Fruit fly (Drosophila melanogaster) whole organism, pupa: Measurements from ENCODE around the gene Ent2.

Experiments used
- CG10348 ChIP-seq: fragments of 200-800 bp; sonication (Bioruptor generic); IDR thresholded peaks from 2 replicates; pipeline ENCODE4 v1.3.6; 2022; ENCODE audit warnings: missing biosample characterization, missing genetic modification characterization
- CG12605 ChIP-seq: fragments of 200-800 bp; sonication (Bioruptor generic); IDR thresholded peaks from 2 replicates; pipeline ENCODE4 v1.3.6; 2022; ENCODE audit warnings: missing biosample characterization, missing genetic modification characterization
- CG13204 ChIP-seq: fragments of 200-800 bp; sonication (Bioruptor generic); optimal IDR thresholded peaks from 2 replicates; lab custom pipeline; 2018; ENCODE audit warnings: missing biosample characterization, mild to moderate bottlenecking, missing genetic modification characterization, moderate library complexity
- CG14655 ChIP-seq: fragments of 200-800 bp; sonication (Bioruptor generic); optimal IDR thresholded peaks from 3 replicates; lab custom pipeline; 2017; ENCODE audit warnings: mild to moderate bottlenecking, missing biosample characterization, missing genetic modification reagents, missing genetic modification characterization
- CG15710 ChIP-seq: fragments of 200-800 bp; sonication (Bioruptor generic); optimal IDR thresholded peaks from 2 replicates; lab custom pipeline; 2018; ENCODE audit warnings: missing biosample characterization, mild to moderate bottlenecking, missing genetic modification characterization, moderate library complexity
- CG17806 ChIP-seq: fragments of 200-800 bp; sonication (Bioruptor generic); optimal IDR thresholded peaks from 2 replicates; lab custom pipeline; 2018; ENCODE audit warnings: missing biosample characterization, mild to moderate bottlenecking, missing genetic modification characterization, moderate library complexity
- CG32121 ChIP-seq: fragments of 200-800 bp; sonication (Bioruptor generic); IDR thresholded peaks from 2 replicates; pipeline ENCODE4 v1.3.6; 2022; ENCODE audit warnings: missing biosample characterization, missing genetic modification characterization
- CG34367 ChIP-seq: fragments of 200-800 bp; sonication (Bioruptor generic); optimal IDR thresholded peaks from 2 replicates; lab custom pipeline; 2018; ENCODE audit warnings: missing biosample characterization, mild to moderate bottlenecking, missing genetic modification characterization
- CG4496 ChIP-seq: fragments of 200-800 bp; sonication (Bioruptor generic); IDR thresholded peaks from 3 replicates; pipeline ENCODE4 v1.3.6; 2022; ENCODE audit warnings: missing biosample characterization, missing genetic modification characterization
- CG8159 ChIP-seq: fragments of 200-800 bp; sonication (Bioruptor generic); optimal IDR thresholded peaks from 3 replicates; lab custom pipeline; 2018; ENCODE audit warnings: missing biosample characterization, mild to moderate bottlenecking, missing genetic modification characterization, moderate library complexity
- CG8301 ChIP-seq: fragments of 200-800 bp; sonication (Bioruptor generic); optimal IDR thresholded peaks from 2 replicates; lab custom pipeline; 2018; ENCODE audit warnings: missing biosample characterization, mild to moderate bottlenecking, missing genetic modification characterization
- CG9948 ChIP-seq: fragments of 200-800 bp; sonication (Bioruptor generic); optimal IDR thresholded peaks from 2 replicates; lab custom pipeline; 2018; ENCODE audit warnings: missing biosample characterization, mild to moderate bottlenecking, missing genetic modification characterization, moderate library complexity
- D1 ChIP-seq: fragments of 200-800 bp; sonication (Bioruptor generic); optimal IDR thresholded peaks from 2 replicates; lab custom pipeline; 2018; ENCODE audit warnings: missing biosample characterization, mild to moderate bottlenecking, missing genetic modification characterization, moderate library complexity
- EcR ChIP-seq: fragments of 200-800 bp; sonication (Bioruptor generic); optimal IDR thresholded peaks from 3 replicates; lab custom pipeline; 2019; ENCODE audit warnings: missing biosample characterization, missing genetic modification characterization, mild to moderate bottlenecking, moderate library complexity, missing genetic modification reagents
- Ets98B ChIP-seq: fragments of 200-800 bp; sonication (Bioruptor generic); IDR thresholded peaks from 2 replicates; pipeline ENCODE4 v1.3.6; 2022; ENCODE audit warnings: missing biosample characterization, missing genetic modification characterization
- Pif1A ChIP-seq: fragments of 200-800 bp; sonication (Bioruptor generic); optimal IDR thresholded peaks from 3 replicates; lab custom pipeline; 2016; ENCODE audit warnings: missing biosample characterization, missing genetic modification characterization
- Pif1B ChIP-seq: fragments of 200-800 bp; sonication (Bioruptor generic); optimal IDR thresholded peaks from 3 replicates; lab custom pipeline; 2016; ENCODE audit warnings: missing biosample characterization, missing genetic modification characterization
- Snoo ChIP-seq: fragments of 200-800 bp; sonication (Bioruptor generic); optimal IDR thresholded peaks from 3 replicates; lab custom pipeline; 2017; ENCODE audit warnings: missing biosample characterization, mild to moderate bottlenecking, missing genetic modification characterization, inconsistent platforms
- fd96Ca ChIP-seq: fragments of 200-800 bp; sonication (Bioruptor generic); IDR thresholded peaks from 3 replicates; pipeline ENCODE4 v1.3.6; 2022; ENCODE audit warnings: missing biosample characterization, missing genetic modification characterization
- gl ChIP-seq: fragments of 200-800 bp; sonication (Bioruptor generic); optimal IDR thresholded peaks from 2 replicates; lab custom pipeline; 2018; ENCODE audit warnings: missing biosample characterization, mild to moderate bottlenecking, missing genetic modification characterization
- rn ChIP-seq: fragments of 200-800 bp; sonication (Bioruptor generic); IDR thresholded peaks from 2 replicates; pipeline ENCODE4 v1.3.6; 2022; ENCODE audit warnings: missing biosample characterization, missing genetic modification characterization

Ent2 gene

DNA sequence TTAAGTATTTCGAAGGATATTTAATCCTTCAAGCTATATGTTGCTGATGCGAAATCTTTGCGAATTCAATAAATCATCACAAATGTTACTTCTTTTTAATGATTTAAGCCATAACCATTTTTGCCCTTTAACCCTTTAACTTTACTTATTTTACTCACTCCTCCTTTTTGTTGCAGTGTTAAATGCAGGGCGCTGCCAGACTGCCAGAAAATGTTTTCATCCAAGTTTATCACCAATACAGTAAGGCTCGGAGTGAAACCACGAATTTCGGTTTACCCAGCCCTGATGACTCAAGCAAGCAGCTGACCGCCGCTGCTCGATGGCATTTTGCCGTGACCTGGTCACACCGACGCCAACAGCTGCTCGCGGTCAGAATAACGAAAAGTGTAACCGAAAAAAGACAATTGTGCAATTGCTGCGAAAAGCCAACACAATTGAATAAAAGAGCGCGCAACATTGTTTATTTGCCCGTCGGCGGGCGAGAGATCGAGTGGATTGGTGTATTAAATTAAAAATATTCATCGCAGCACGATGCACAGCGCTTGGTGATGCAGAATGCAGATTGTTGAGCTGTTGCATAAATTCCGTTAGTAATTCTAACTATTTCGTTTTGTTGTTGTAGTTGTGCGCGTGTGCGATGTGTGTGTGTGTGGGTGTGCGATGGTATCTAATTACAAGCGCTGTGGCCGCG is 48.7 kb downstream of the Ent2 start, which contains the start of gene CG11050:
Gene CG11050 (plus strand): TSS at position 329 of the 691 bp plus-strand sequence.
- TF ChIP-seq fd96Ca (GFP tag; lab: Robert Waterston, UW) (peak; percentile 61; the same call in 2 of the 3 replicates), CG34367 (peak; percentile 54), CG12605 (GFP tag; lab: Robert Waterston, UW) (peak; percentile 76), CG14655 (GFP tag; lab: Kevin White, UChicago) (peak; percentile 66), CG13204 (GFP tag; lab: Kevin White, UChicago) (no peak), CG8301 (tag; lab: Kevin White, UChicago) (peak; percentile 68), CG32121 (GFP tag; lab: Robert Waterston, UW) (peak; percentile 77), Ets98B (peak; percentile 77), CG8159 (peak; percentile 50), Snoo (tag; lab: Kevin White, UChicago) (peak; percentile 58), CG4496 (peak; percentile 89), rn (peak; percentile 37), CG17806 (peak; percentile 58), CG9948 (tag; lab: Kevin White, UChicago) (peak; percentile 22), CG15710 (tag; lab: Kevin White, UChicago) (peak; percentile 19), D1 (tag; lab: Kevin White, UChicago) (peak; percentile 30), gl (tag; lab: Kevin White, UChicago) (no peak), Pif1A (GFP tag; lab: Kevin White, UChicago) (peak; percentile 7), Pif1B (GFP tag; lab: Kevin White, UChicago) (peak; percentile 35), CG10348 (GFP tag; lab: Robert Waterston, UW) (no peak), EcR (no peak)

- peak; percentile 13 for TF ChIP-seq CG8301 (tag; lab: Kevin White, UChicago)
- TF ChIP-seq CG14655 (GFP tag; lab: Kevin White, UChicago) = peak; percentile 12
- 0 out of 3 replicates have a peak, but pooled peaks have one; percentile 12 for TF ChIP-seq fd96Ca (GFP tag; lab: Robert Waterston, UW)
- TF ChIP-seq Snoo (tag; lab: Kevin White, UChicago) = no peak
Observed at dm6 chr2L:6611374-6612005, 49.4 kb downstream of the Ent2 start.

DNA sequence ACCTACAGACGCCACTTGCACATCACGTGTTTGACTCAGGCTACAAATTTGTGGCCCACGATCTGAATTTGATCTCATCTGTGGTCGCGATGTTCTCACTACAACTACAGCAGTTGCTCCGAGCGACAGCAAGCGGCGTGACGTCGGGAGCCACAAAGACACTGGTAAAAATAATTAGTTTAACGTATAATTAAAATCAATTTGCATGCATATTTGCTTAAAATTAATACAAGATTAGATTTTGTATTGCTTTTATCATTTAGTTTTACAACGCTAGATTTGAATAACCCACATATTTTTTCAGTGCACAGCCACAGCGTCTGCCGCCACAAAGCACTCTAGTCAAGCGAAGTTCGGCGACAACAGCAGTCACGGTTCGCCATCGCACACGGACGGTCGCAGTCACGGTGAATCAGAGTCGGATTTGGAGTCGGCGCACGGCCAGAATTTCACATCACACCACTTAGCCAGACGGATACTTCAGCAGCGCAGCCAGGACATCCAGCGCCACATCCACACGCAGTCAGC is 50.4 kb downstream of the Ent2 start:
- TF ChIP-seq CG17806 (peak; percentile 100), Ets98B (peak; percentile 100), CG15710 (tag; lab: Kevin White, UChicago) (peak; percentile 100), gl (tag; lab: Kevin White, UChicago) (peak; percentile 100), CG4496 (peak; percentile 100), fd96Ca (GFP tag; lab: Robert Waterston, UW) (peak; percentile 100), CG10348 (GFP tag; lab: Robert Waterston, UW) (peak; percentile 100), rn (peak; percentile 100), Pif1B (GFP tag; lab: Kevin White, UChicago) (peak; percentile 100), CG32121 (GFP tag; lab: Robert Waterston, UW) (peak; percentile 100), Snoo (tag; lab: Kevin White, UChicago) (peak; percentile 100), CG12605 (GFP tag; lab: Robert Waterston, UW) (peak; percentile 100), CG8301 (tag; lab: Kevin White, UChicago) (peak; percentile 100), CG13204 (GFP tag; lab: Kevin White, UChicago) (peak; percentile 100), CG34367 (peak; percentile 100), D1 (tag; lab: Kevin White, UChicago) (peak; percentile 100), CG9948 (tag; lab: Kevin White, UChicago) (peak; percentile 100), CG14655 (GFP tag; lab: Kevin White, UChicago) (peak; percentile 100), EcR (peak; percentile 87), CG8159 (peak; percentile 100), Pif1A (GFP tag; lab: Kevin White, UChicago) (peak; percentile 100)
- TF ChIP-seq, all 21 proteins: peak for 21

- no peak for TF ChIP-seq CG34367
- no peak for TF ChIP-seq rn
- TF ChIP-seq CG4496 = no peak
- no peak for TF ChIP-seq CG8301 (tag; lab: Kevin White, UChicago)
- TF ChIP-seq CG13204 (GFP tag; lab: Kevin White, UChicago) = no peak
- TF ChIP-seq EcR = no peak
- TF ChIP-seq CG15710 (tag; lab: Kevin White, UChicago) = no peak
- TF ChIP-seq CG17806 = no peak
- no peak for TF ChIP-seq CG14655 (GFP tag; lab: Kevin White, UChicago)
- no peak for TF ChIP-seq Snoo (tag; lab: Kevin White, UChicago)
- TF ChIP-seq CG12605 (GFP tag; lab: Robert Waterston, UW) = no peak
- TF ChIP-seq CG10348 (GFP tag; lab: Robert Waterston, UW) = no peak
- no peak for TF ChIP-seq CG9948 (tag; lab: Kevin White, UChicago)
- no peak for TF ChIP-seq CG32121 (GFP tag; lab: Robert Waterston, UW)
- no peak for TF ChIP-seq CG8159
- TF ChIP-seq D1 (tag; lab: Kevin White, UChicago) = no peak
- TF ChIP-seq Ets98B = no peak
- TF ChIP-seq Pif1B (GFP tag; lab: Kevin White, UChicago) = no peak
Observed at dm6 chr2L:6613156-6613555, 51.0 kb downstream of the Ent2 start.
